Worm (Caenorhabditis elegans) whole organism, late embryonic: ENCODE results near the gene irld-11.
"Not testable (repeated sequence)": the region's sequence is repeated elsewhere in the genome, so short reads cannot be mapped to it uniquely, and the experiment has no call there.

Experiments used
- ahr-1 ChIP-seq: sonication (generic microtip); optimal IDR thresholded peaks from 2 replicates; lab custom pipeline; 2016; ENCODE audit warnings: missing genetic modification characterization, missing compliant biosample characterization
- ceh-14 ChIP-seq: sonication (generic microtip); optimal IDR thresholded peaks from 2 replicates; lab custom pipeline; 2016; ENCODE audit warnings: missing genotype, missing genetic modification characterization, missing compliant biosample characterization
- ceh-24 ChIP-seq: sonication (generic microtip); optimal IDR thresholded peaks from 2 replicates; lab custom pipeline; 2016; ENCODE audit warnings: mild to moderate bottlenecking, missing genetic modification characterization, missing compliant biosample characterization
- ceh-45 ChIP-seq: fragments of 200-800 bp; sonication (Bioruptor generic); IDR thresholded peaks from 2 replicates; pipeline ENCODE4 v1.3.6; 2022; ENCODE audit warnings: missing genetic modification reagents, missing genetic modification characterization, missing compliant biosample characterization
- che-1 ChIP-seq: sonication (generic microtip); optimal IDR thresholded peaks from 2 replicates; lab custom pipeline; 2016; ENCODE audit warnings: mild to moderate bottlenecking, missing genetic modification characterization, missing compliant biosample characterization
- elt-2 ChIP-seq: sonication (generic microtip); optimal IDR thresholded peaks from 2 replicates; lab custom pipeline; 2016; ENCODE audit warnings: missing genetic modification reagents, missing genetic modification characterization, missing compliant biosample characterization
- fkh-10 ChIP-seq: fragments of 150-350 bp; optimal IDR thresholded peaks from 2 replicates; lab custom pipeline; 2014; ENCODE audit warnings: missing biosample characterization, missing genetic modification reagents, missing genetic modification characterization
- hlh-30 ChIP-seq: sonication (generic microtip); optimal IDR thresholded peaks from 2 replicates; lab custom pipeline; 2017; ENCODE audit warnings: antibody characterized with exemption, missing genetic modification characterization, missing compliant biosample characterization; ENCODE audit not compliant: insufficient read depth
- pha-4 ChIP-seq: fragments of 150-350 bp; optimal IDR thresholded peaks from 2 replicates; lab custom pipeline; 2018; ENCODE audit warnings: missing biosample characterization, missing genetic modification reagents, missing genetic modification characterization
- sox-4 ChIP-seq: sonication (generic microtip); optimal IDR thresholded peaks from 2 replicates; lab custom pipeline; 2017; ENCODE audit warnings: mild to moderate bottlenecking, missing genetic modification characterization, inconsistent platforms, missing compliant biosample characterization

- not testable (repeated sequence) for TF ChIP-seq fkh-10 (GFP tag; lab: Kevin White, UChicago); che-1; ceh-14; elt-2 (tag; lab: Kevin White, UChicago); ceh-24 (tag; lab: Kevin White, UChicago); ahr-1 (tag; lab: Kevin White, UChicago); sox-4 (tag; lab: Kevin White, UChicago); ceh-45 (GFP tag; lab: Robert Waterston, UW); pha-4 (tag; lab: Kevin White, UChicago); hlh-30 (tag; lab: Kevin White, UChicago)
These were observed 38.9 kb downstream of the irld-11 start, which contains the start of gene Y46H3C.7 for ce11 chrV:1693876-1694275.
